Worm (Caenorhabditis elegans) whole organism, L3 larva: ENCODE measurements around the gene dex-1.

Source experiments
- R02D3.7 ChIP-seq: fragments of 150-350 bp; optimal IDR thresholded peaks from 2 replicates; lab custom pipeline; 2014; ENCODE audit warnings: missing biosample characterization, missing genetic modification characterization
- aly-2 ChIP-seq: fragments of 150-350 bp; optimal IDR thresholded peaks from 2 replicates; lab custom pipeline; 2014; ENCODE audit warnings: missing biosample characterization, missing genetic modification characterization
- ama-1 ChIP-seq: fragments of 150-350 bp; optimal IDR thresholded peaks from 2 replicates; lab custom pipeline; 2018
- ceh-28 ChIP-seq: fragments of 150-350 bp; optimal IDR thresholded peaks from 2 replicates; lab custom pipeline; 2014; ENCODE audit warnings: missing biosample characterization, missing genetic modification reagents, missing genetic modification characterization
- ceh-82 ChIP-seq: fragments of 150-350 bp; optimal IDR thresholded peaks from 2 replicates; lab custom pipeline; 2014; ENCODE audit warnings: missing biosample characterization, missing genetic modification characterization
- ceh-9 ChIP-seq: sonication (generic microtip); optimal IDR thresholded peaks from 2 replicates; lab custom pipeline; 2018; ENCODE audit warnings: missing biosample characterization, missing genetic modification characterization
- daf-12 ChIP-seq: fragments of 150-350 bp; optimal IDR thresholded peaks from 2 replicates; lab custom pipeline; 2014; ENCODE audit warnings: missing biosample characterization, missing genetic modification reagents, missing genetic modification characterization
- egl-27 ChIP-seq: sonication (generic microtip); optimal IDR thresholded peaks from 4 replicates; lab custom pipeline; 2017; ENCODE audit warnings: missing biosample characterization, missing genetic modification reagents, missing genetic modification characterization
- egl-5 ChIP-seq: fragments of 150-350 bp; optimal IDR thresholded peaks from 2 replicates; lab custom pipeline; 2017; ENCODE audit warnings: missing biosample characterization, missing genetic modification reagents, missing genetic modification characterization, inconsistent platforms
- elt-1 ChIP-seq: fragments of 150-350 bp; optimal IDR thresholded peaks from 2 replicates; lab custom pipeline; 2014; ENCODE audit warnings: missing biosample characterization, missing genetic modification characterization
- elt-2 ChIP-seq: sonication (generic microtip); optimal IDR thresholded peaks from 2 replicates; lab custom pipeline; 2016; ENCODE audit warnings: missing genetic modification reagents, mild to moderate bottlenecking, missing genetic modification characterization, missing compliant biosample characterization
- elt-3 ChIP-seq, 3 experiments: fragments of 150-350 bp in 1 of 3; sonication (generic microtip) in 2 of 3; optimal IDR thresholded peaks; 2 replicates in 2 of 3; 4 replicates in 1 of 3; lab custom pipeline; 2014 to 2017; ENCODE audit warnings: missing biosample characterization in 3 of 3, missing genetic modification characterization in 3 of 3
- eor-1 ChIP-seq, 2 experiments: fragments of 150-350 bp; optimal IDR thresholded peaks; 2 replicates each; lab custom pipeline; 2014 to 2018; ENCODE audit warnings: missing biosample characterization in 2 of 2, missing genetic modification characterization in 2 of 2
- fkh-10 ChIP-seq: sonication (generic microtip); optimal IDR thresholded peaks from 2 replicates; lab custom pipeline; 2017; ENCODE audit warnings: missing biosample characterization, missing genetic modification reagents, missing genetic modification characterization
- fos-1 ChIP-seq: fragments of 150-350 bp; optimal IDR thresholded peaks from 2 replicates; lab custom pipeline; 2014; ENCODE audit warnings: missing biosample characterization, missing genetic modification characterization
- hmg-11 ChIP-seq: sonication (generic microtip); optimal IDR thresholded peaks from 2 replicates; lab custom pipeline; 2016; ENCODE audit warnings: missing genetic modification characterization, missing compliant biosample characterization
- jun-1 ChIP-seq: fragments of 150-350 bp; optimal IDR thresholded peaks from 2 replicates; lab custom pipeline; 2014; ENCODE audit warnings: missing biosample characterization, missing genetic modification reagents, missing genetic modification characterization
- lin-15B ChIP-seq: fragments of 150-350 bp; optimal IDR thresholded peaks from 2 replicates; lab custom pipeline; 2014; ENCODE audit warnings: missing biosample characterization, missing genetic modification characterization
- lin-39 ChIP-seq: fragments of 150-350 bp; optimal IDR thresholded peaks from 2 replicates; lab custom pipeline; 2018; ENCODE audit warnings: missing biosample characterization, missing genetic modification reagents, missing genetic modification characterization
- lsy-12 ChIP-seq: sonication (generic microtip); optimal IDR thresholded peaks from 2 replicates; lab custom pipeline; 2016; ENCODE audit warnings: mild to moderate bottlenecking, missing genetic modification characterization, missing compliant biosample characterization
- mml-1 ChIP-seq: fragments of 150-350 bp; sonication (generic microtip); optimal IDR thresholded peaks from 3 replicates; lab custom pipeline; 2014; ENCODE audit warnings: missing biosample characterization, missing genetic modification characterization
- nfya-1 ChIP-seq: sonication (generic microtip); optimal IDR thresholded peaks from 2 replicates; lab custom pipeline; 2017; ENCODE audit warnings: missing genetic modification characterization, mild to moderate bottlenecking, missing compliant biosample characterization, antibody characterized with exemption, moderate library complexity; ENCODE audit not compliant: insufficient read depth
- nhr-11 ChIP-seq: fragments of 150-350 bp; optimal IDR thresholded peaks from 2 replicates; lab custom pipeline; 2014; ENCODE audit warnings: missing biosample characterization, missing genetic modification characterization
- nhr-12 ChIP-seq: fragments of 150-350 bp; optimal IDR thresholded peaks from 2 replicates; lab custom pipeline; 2014; ENCODE audit warnings: missing biosample characterization, missing genetic modification characterization
- nhr-23 ChIP-seq: fragments of 150-350 bp; optimal IDR thresholded peaks from 2 replicates; lab custom pipeline; 2014; ENCODE audit warnings: missing biosample characterization, missing genetic modification reagents, missing genetic modification characterization
- nhr-43 ChIP-seq: sonication (generic microtip); optimal IDR thresholded peaks from 2 replicates; lab custom pipeline; 2016; ENCODE audit warnings: mild to moderate bottlenecking, missing genetic modification characterization, missing compliant biosample characterization; ENCODE audit not compliant: poor library complexity, severe bottlenecking
- nhr-67 ChIP-seq: fragments of 150-350 bp; optimal IDR thresholded peaks from 2 replicates; lab custom pipeline; 2014; ENCODE audit warnings: missing biosample characterization, missing genetic modification characterization
- pha-4 ChIP-seq: fragments of 150-350 bp; optimal IDR thresholded peaks from 2 replicates; lab custom pipeline; 2014; ENCODE audit warnings: missing biosample characterization, missing genetic modification reagents, missing genetic modification characterization
- pqm-1 ChIP-seq: fragments of 150-350 bp; optimal IDR thresholded peaks from 2 replicates; lab custom pipeline; 2017; ENCODE audit warnings: missing biosample characterization, missing genetic modification characterization, inconsistent platforms
- snpc-4 ChIP-seq: fragments of 150-350 bp; optimal IDR thresholded peaks from 2 replicates; lab custom pipeline; 2014; ENCODE audit warnings: missing biosample characterization, missing genetic modification characterization
- tbx-2 ChIP-seq: sonication (generic microtip); optimal IDR thresholded peaks from 2 replicates; lab custom pipeline; 2016; ENCODE audit warnings: mild to moderate bottlenecking, missing genetic modification characterization, missing compliant biosample characterization
- unc-62 ChIP-seq: fragments of 150-350 bp; sonication (generic microtip); optimal IDR thresholded peaks from 4 replicates; lab custom pipeline; 2014; ENCODE audit warnings: missing biosample characterization, missing genetic modification reagents, missing genetic modification characterization
- zag-1 ChIP-seq: fragments of 150-350 bp; optimal IDR thresholded peaks from 2 replicates; lab custom pipeline; 2014; ENCODE audit warnings: missing biosample characterization, missing genetic modification characterization
- ztf-11 ChIP-seq: fragments of 150-350 bp; optimal IDR thresholded peaks from 2 replicates; lab custom pipeline; 2014; ENCODE audit warnings: missing biosample characterization, missing genetic modification characterization

dex-1 gene

ce11 chrIII:5552072-5552667 lies 26.3 kb downstream of the dex-1 start, which contains the start of gene F09F7.6 (continued):
- TF ChIP-seq ztf-11 (no peak), nhr-23 (tag; lab: Kevin White, UChicago) (peak; percentile 58), elt-3 (tag; optimal IDR thresholded peaks at IDR 0.05; lab: Kevin White, UChicago) (no peak), lsy-12 (tag; lab: Kevin White, UChicago) (no peak), unc-62 (no peak), nhr-43 (peak; percentile 78), zag-1 (tag; lab: Kevin White, UChicago) (no peak)

- TF ChIP-seq egl-27 (no peak), elt-2 (tag; lab: Kevin White, UChicago) (peak; percentile 87), pqm-1 (tag; lab: Kevin White, UChicago) (peak; percentile 70), ama-1 (lab: Kevin White, UChicago) (peak; percentile 35), elt-1 (peak; percentile 52), pha-4 (peak; percentile 53), aly-2 (no peak)
Observed at ce11 chrIII:5553098-5553497, 27.2 kb downstream of the dex-1 start.

- TF ChIP-seq elt-1 (peak; percentile 16), nhr-67 (tag; lab: Kevin White, UChicago) (peak; percentile 64), nhr-43 (peak; percentile 94), nfya-1 (peak; percentile 68), nhr-23 (tag; lab: Kevin White, UChicago) (peak; percentile 77), lin-39 (tag; lab: Kevin White, UChicago) (peak; percentile 59), snpc-4 (tag; lab: Kevin White, UChicago) (peak; percentile 63), fkh-10 (GFP tag; lab: Kevin White, UChicago) (no peak), tbx-2 (tag; lab: Kevin White, UChicago) (peak; percentile 30), pha-4 (peak; percentile 60), zag-1 (tag; lab: Kevin White, UChicago) (no peak), ceh-28 (tag; lab: Kevin White, UChicago) (peak; percentile 60), elt-2 (tag; lab: Kevin White, UChicago) (peak; percentile 49), ama-1 (lab: Kevin White, UChicago) (no peak), R02D3.7 (tag; lab: Kevin White, UChicago) (peak; percentile 63), egl-5 (peak; percentile 67), lsy-12 (tag; lab: Kevin White, UChicago) (peak; percentile 63), lin-15B (tag; lab: Kevin White, UChicago) (peak; percentile 70), fos-1 (tag; lab: Kevin White, UChicago) (no peak), ceh-82 (tag; lab: Kevin White, UChicago) (peak; percentile 15), nhr-11 (no peak), jun-1 (no peak), ztf-11 (no peak), hmg-11 (tag; lab: Kevin White, UChicago) (peak; percentile 94)
Observed at ce11 chrIII:5554884-5555500, 29.1 kb downstream of the dex-1 start, which contains the start of the genes nmad-1 and hach-1. Gene nmad-1, minus strand, starts transcription at chrIII:5554934. Gene hach-1, plus strand, starts transcription at chrIII:5555450.

- TF ChIP-seq elt-1: no peak
- TF ChIP-seq nhr-12: no peak
- TF ChIP-seq eor-1 (tag; optimal IDR thresholded peaks at IDR 0.05; lab: Kevin White, UChicago): no peak
- TF ChIP-seq elt-2 (tag; lab: Kevin White, UChicago): peak; percentile 8
- no peak for TF ChIP-seq nhr-43
- TF ChIP-seq mml-1 (tag; lab: Kevin White, UChicago): no peak
- TF ChIP-seq ceh-9 (tag; lab: Kevin White, UChicago): no peak
- no peak for TF ChIP-seq daf-12 (tag; lab: Kevin White, UChicago)
- peak; percentile 64 for TF ChIP-seq ama-1 (lab: Kevin White, UChicago)
Observed at ce11 chrIII:5557246-5557819, 31.4 kb downstream of the dex-1 start, which contains the start of gene rpc-2. Gene rpc-2, plus strand, starts transcription at chrIII:5557365.
